Fruit fly (Drosophila melanogaster): ENCODE results near the gene FMRFaR.
A peak's percentile ranks its signal among the peaks of the same experiment; 100 is the strongest.

FMRFaR gene

dm6 chr3L:3034779-3035643 lies 33.5 kb downstream of the FMRFaR start, which contains the start of gene CG2162 (continued):
- no peak for TF ChIP-seq CG17385 (GFP tag; optimal IDR thresholded peaks at IDR 0.05)
- TF ChIP-seq CG1529 (GFP tag; optimal IDR thresholded peaks at IDR 0.05), result no peak
- TF ChIP-seq CG13894 (tag; optimal IDR thresholded peaks at IDR 0.05), result peak; percentile 27
- TF ChIP-seq BEAF-32 (GFP tag; optimal IDR thresholded peaks at IDR 0.05), result peak; percentile 39
- peak; percentile 56 for TF ChIP-seq Med (GFP tag)
- TF ChIP-seq MBD-R2 (GFP tag; IDR thresholded peaks at IDR 0.05), result 0 out of 2 replicates have a peak, but pooled peaks have one; percentile 21
- peak; percentile 61 for TF ChIP-seq CG9797 (GFP tag; optimal IDR thresholded peaks at IDR 0.05)
- TF ChIP-seq row (GFP tag; IDR thresholded peaks at IDR 0.05), result no peak
- no peak for TF ChIP-seq CG14014 (GFP tag; IDR thresholded peaks at IDR 0.05)
- TF ChIP-seq CG7786 (GFP tag; optimal IDR thresholded peaks at IDR 0.05), result no peak
- TF ChIP-seq Abd-B (GFP tag; optimal IDR thresholded peaks at IDR 0.05), result no peak
- peak; percentile 12 for TF ChIP-seq YL-1 (GFP tag; optimal IDR thresholded peaks at IDR 0.05)
- no peak for TF ChIP-seq CG16815 (GFP tag; optimal IDR thresholded peaks at IDR 0.05)
- no peak for TF ChIP-seq HmgD (GFP tag; optimal IDR thresholded peaks at IDR 0.05)
- TF ChIP-seq Hr51 (GFP tag; optimal IDR thresholded peaks at IDR 0.05), result no peak
- peak; percentile 19; the same call in 1 of the 3 replicates for TF ChIP-seq CG34422 (GFP tag; IDR thresholded peaks at IDR 0.05)
- peak; percentile 59 for TF ChIP-seq sens (GFP tag)
- TF ChIP-seq CG10543 (GFP tag; optimal IDR thresholded peaks at IDR 0.05), result peak; percentile 4
- no peak for TF ChIP-seq CG12391 (tag; optimal IDR thresholded peaks at IDR 0.05)
- TF ChIP-seq eve (GFP tag; optimal IDR thresholded peaks at IDR 0.05), result peak in 1 of 2 experiments; percentile 82
- TF ChIP-seq unc-4 (GFP tag; IDR thresholded peaks at IDR 0.05; ENCODE audit: partially characterized antibody), result peak; percentile 34; the same call in 1 of the 2 replicates
- TF ChIP-seq CG6683 (GFP tag; optimal IDR thresholded peaks at IDR 0.05), result no peak
- no peak for TF ChIP-seq ap (GFP tag; IDR thresholded peaks at IDR 0.05)
- no peak for TF ChIP-seq CG13123 (GFP tag; optimal IDR thresholded peaks at IDR 0.05)
- TF ChIP-seq Bdp1 (GFP tag; optimal IDR thresholded peaks at IDR 0.05), result no peak
- TF ChIP-seq crc (GFP tag; optimal IDR thresholded peaks at IDR 0.05), result no peak
- no peak for TF ChIP-seq CG7271 (tag; optimal IDR thresholded peaks at IDR 0.05)
- TF ChIP-seq CG2129 (GFP tag; IDR thresholded peaks at IDR 0.05; ENCODE audit: partially characterized antibody), result no peak
- TF ChIP-seq prd (optimal IDR thresholded peaks at IDR 0.05), result no peak
- TF ChIP-seq prd (GFP tag; IDR thresholded peaks at IDR 0.05), result no peak
- TF ChIP-seq klu (GFP tag; IDR thresholded peaks at IDR 0.05), result no peak
- TF ChIP-seq NFAT (GFP tag; IDR thresholded peaks at IDR 0.05), result no peak
- no peak for TF ChIP-seq CG14965 (GFP tag; optimal IDR thresholded peaks at IDR 0.05; ENCODE audit: borderline replicate concordance)
- TF ChIP-seq CG3407 (GFP tag; optimal IDR thresholded peaks at IDR 0.05), result no peak
- peak; percentile 15 for TF ChIP-seq CG4617 (GFP tag; optimal IDR thresholded peaks at IDR 0.05; ENCODE audit: borderline replicate concordance)
- no peak for TF ChIP-seq Poxn (GFP tag; IDR thresholded peaks at IDR 0.05)
- TF ChIP-seq knrl (GFP tag; IDR thresholded peaks at IDR 0.05; ENCODE audit: partially characterized antibody), result no peak
- TF ChIP-seq Dref (GFP tag; IDR thresholded peaks at IDR 0.05), result peak; percentile 70
- TF ChIP-seq CG15696 (tag; optimal IDR thresholded peaks at IDR 0.05), result no peak
- no peak for TF ChIP-seq CG18619 (GFP tag; optimal IDR thresholded peaks at IDR 0.05)
- no peak for TF ChIP-seq slp2 (GFP tag; optimal IDR thresholded peaks at IDR 0.05)
- TF ChIP-seq CG11504 (tag; optimal IDR thresholded peaks at IDR 0.05), result peak; percentile 6
- TF ChIP-seq CG34376 (GFP tag; optimal IDR thresholded peaks at IDR 0.05), result peak; percentile 17
- TF ChIP-seq CG5180 (GFP tag; optimal IDR thresholded peaks at IDR 0.05), result peak; percentile 40
- no peak for TF ChIP-seq CG6254 (GFP tag; optimal IDR thresholded peaks at IDR 0.05)
- TF ChIP-seq bigmax (GFP tag; optimal IDR thresholded peaks at IDR 0.05), result no peak
- peak; percentile 7 for TF ChIP-seq CG12659 (GFP tag; optimal IDR thresholded peaks at IDR 0.05)
- TF ChIP-seq Hey (tag; optimal IDR thresholded peaks at IDR 0.05), result peak; percentile 60
